Worm (Caenorhabditis elegans): ENCODE measurements around the gene lgc-4.

The lgc-4 gene

DNA sequence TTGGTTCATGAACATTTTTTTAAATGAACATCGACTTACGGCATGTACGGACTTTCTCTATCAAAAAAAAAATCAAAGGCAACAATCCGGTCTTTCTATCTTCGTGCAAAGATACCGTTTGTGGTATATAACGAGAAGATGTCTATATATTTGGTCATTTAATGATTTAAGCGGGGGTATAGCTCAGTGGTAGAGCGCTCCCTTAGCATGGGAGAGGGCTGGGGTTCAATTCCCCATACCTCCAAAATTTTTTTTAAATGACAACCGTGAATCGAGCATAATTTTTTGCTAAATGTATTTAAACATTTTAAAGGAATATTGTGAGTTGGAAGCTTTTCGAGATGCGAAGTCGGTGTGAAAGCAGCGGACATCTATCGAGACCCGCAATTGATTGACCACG, 3.3 kb downstream of the lgc-4 start (continued):
- no peak for TF ChIP-seq aptf-3 (GFP tag; IDR thresholded peaks at IDR 0.05)
- no peak for TF ChIP-seq nhr-120 (GFP tag; IDR thresholded peaks at IDR 0.05)
- TF ChIP-seq tbp1 (GFP tag; optimal IDR thresholded peaks at IDR 0.05), result peak; percentile 88
- no peak for TF ChIP-seq lag-1 (GFP tag; IDR thresholded peaks at IDR 0.05)
- TF ChIP-seq nhr-80 (tag; optimal IDR thresholded peaks at IDR 0.05), result peak; percentile 6
- TF ChIP-seq mcd-1 (GFP tag; IDR thresholded peaks at IDR 0.05), result no peak
- no peak for TF ChIP-seq lin-40 (tag; optimal IDR thresholded peaks at IDR 0.05)
- TF ChIP-seq rec-8 (tag; optimal IDR thresholded peaks at IDR 0.05), result peak; percentile 35 to 63
- TF ChIP-seq cebp-1 (GFP tag; IDR thresholded peaks at IDR 0.05), result no peak
- no peak for TF ChIP-seq cebp-1 (tag; optimal IDR thresholded peaks at IDR 0.05)
- TF ChIP-seq lin-54 (GFP tag; optimal IDR thresholded peaks at IDR 0.05), result no peak
- peak; percentile 7 for TF ChIP-seq sdz-38 (tag; optimal IDR thresholded peaks at IDR 0.05)
- peak; percentile 58 for TF ChIP-seq snpc-3.4 (tag; optimal IDR thresholded peaks at IDR 0.05)
- no peak for TF ChIP-seq bed-2 (GFP tag; IDR thresholded peaks at IDR 0.05)
- no peak for TF ChIP-seq nhr-27 (tag; optimal IDR thresholded peaks at IDR 0.05)
- no peak for TF ChIP-seq ztf-26 (tag; optimal IDR thresholded peaks at IDR 0.05)
- TF ChIP-seq rcor-1 (GFP tag; IDR thresholded peaks at IDR 0.05), result peak; percentile 20; the same call in 1 of the 2 replicates
- peak; percentile 56 for TF ChIP-seq D2030.7 (GFP tag; IDR thresholded peaks at IDR 0.05)
- peak; percentile 13 for TF ChIP-seq lsy-27 (tag; optimal IDR thresholded peaks at IDR 0.05; ENCODE audit: borderline replicate concordance, insufficient read depth)
- TF ChIP-seq Y53F4B.3 (GFP tag; IDR thresholded peaks at IDR 0.05), result no peak
- peak; percentile 46; the same call in 1 of the 2 replicates for TF ChIP-seq attf-6 (GFP tag; IDR thresholded peaks at IDR 0.05)
- TF ChIP-seq K12H6.12 (tag; optimal IDR thresholded peaks at IDR 0.05), result no peak
- TF ChIP-seq dox-1 (GFP tag; IDR thresholded peaks at IDR 0.05), result no peak; the same call in 1 of the 2 replicates
- TF ChIP-seq hsf-1 (GFP tag; IDR thresholded peaks at IDR 0.05), result no peak
- TF ChIP-seq C06A6.2 (GFP tag; conservative IDR thresholded peaks at IDR 0.05), result no peak
- peak; percentile 93 for TF ChIP-seq lin-26 (GFP tag; IDR thresholded peaks at IDR 0.05)
- TF ChIP-seq him-1 (tag; optimal IDR thresholded peaks at IDR 0.05), result peak; percentile 86
- TF ChIP-seq F33H1.4 (GFP tag; IDR thresholded peaks at IDR 0.05), result no peak
- TF ChIP-seq zfh-2 (GFP tag; conservative IDR thresholded peaks at IDR 0.05), result no peak
- TF ChIP-seq K11D2.4 (GFP tag; IDR thresholded peaks at IDR 0.05), result no peak
- peak; percentile 84 for TF ChIP-seq nhr-90 (tag; optimal IDR thresholded peaks at IDR 0.05)
- peak; percentile 61 for TF ChIP-seq ztf-18 (tag; optimal IDR thresholded peaks at IDR 0.05)
- TF ChIP-seq dpl-1 (GFP tag; optimal IDR thresholded peaks at IDR 0.05), result no peak
- TF ChIP-seq hmg-20 (GFP tag; IDR thresholded peaks at IDR 0.05), result 0 out of 2 replicates have a peak, but pooled peaks have one; percentile 41
- TF ChIP-seq F55B11.4 (tag; optimal IDR thresholded peaks at IDR 0.05; ENCODE audit: borderline replicate concordance, insufficient read depth), result no peak
- TF ChIP-seq ceh-100 (GFP tag; IDR thresholded peaks at IDR 0.05), result peak; percentile 59
- no peak for TF ChIP-seq tlf-1 (GFP tag; optimal IDR thresholded peaks at IDR 0.05)
- peak; percentile 3 for TF ChIP-seq efl-1 (GFP tag; optimal IDR thresholded peaks at IDR 0.05)
- no peak for TF ChIP-seq F37B4.10 (GFP tag; IDR thresholded peaks at IDR 0.05)
- no peak for TF ChIP-seq ceh-91 (GFP tag; IDR thresholded peaks at IDR 0.05)
- TF ChIP-seq F10E7.11 (tag; optimal IDR thresholded peaks at IDR 0.05), result no peak
- peak; percentile 16 for TF ChIP-seq sptf-2 (GFP tag; optimal IDR thresholded peaks at IDR 0.05)
- no peak for TF ChIP-seq madf-8 (GFP tag; conservative IDR thresholded peaks at IDR 0.05)
- no peak for TF ChIP-seq sea-2 (GFP tag; IDR thresholded peaks at IDR 0.05)
- TF ChIP-seq athp-1 (tag; optimal IDR thresholded peaks at IDR 0.05), result peak; percentile 44
- no peak for TF ChIP-seq madf-6 (GFP tag; IDR thresholded peaks at IDR 0.05)
- TF ChIP-seq Y53G8AR.9 (GFP tag; conservative IDR thresholded peaks at IDR 0.05), result no peak
- TF ChIP-seq F39B2.1 (GFP tag; IDR thresholded peaks at IDR 0.05), result no peak
- peak; percentile 86; the same call in 1 of the 2 replicates for TF ChIP-seq ztf-25 (GFP tag; IDR thresholded peaks at IDR 0.05)
- no peak for TF ChIP-seq ceh-79 (tag; optimal IDR thresholded peaks at IDR 0.05)

Data from whole organism, young adult.